Worm (Caenorhabditis elegans): ENCODE data around the gene cox-11.

cox-11 gene

ce11 chrIV:13268385-13268784 lies 24.3 kb downstream of the cox-11 start (continued):
- no peak for TF ChIP-seq F49E8.2 (tag; optimal IDR thresholded peaks at IDR 0.05; ENCODE audit: borderline replicate concordance)

- TF ChIP-seq nhr-237 (tag; optimal IDR thresholded peaks at IDR 0.05) (no peak), ceh-44 (GFP tag; IDR thresholded peaks at IDR 0.05) (no peak), ces-1 (GFP tag; optimal IDR thresholded peaks at IDR 0.05) (no peak), hlh-30 (tag; optimal IDR thresholded peaks at IDR 0.05; ENCODE audit: insufficient read depth) (no peak), lin-38 (GFP tag; IDR thresholded peaks at IDR 0.05) (peak; percentile 12; the same call in 1 of the 2 replicates), mep-1 (tag; optimal IDR thresholded peaks at IDR 0.05) (no peak), snpc-4 (tag; optimal IDR thresholded peaks at IDR 0.05) (no peak), egl-27 (tag; optimal IDR thresholded peaks at IDR 0.05) (no peak), zfp-2 (tag; optimal IDR thresholded peaks at IDR 0.05) (no peak), aly-2 (tag; optimal IDR thresholded peaks at IDR 0.05) (no peak), lsy-2 (tag; optimal IDR thresholded peaks at IDR 0.05) (peak in 1 of 2 experiments; percentile 53), rbr-2 (tag; optimal IDR thresholded peaks at IDR 0.05) (peak; percentile 53)
Observed at ce11 chrIV:13272494-13272893, 28.4 kb downstream of the cox-11 start, which contains the start of gene unc-26. TSS of gene unc-26 (minus strand) at chrIV:13272516.

ce11 chrIV:13282778-13283177 lies 38.7 kb downstream of the cox-11 start, which contains the start of gene cpsf-3:
TSS of gene cpsf-3 (minus strand) at chrIV:13282878.
- no peak for TF ChIP-seq mxl-2 (GFP tag; conservative IDR thresholded peaks at IDR 0.05)
- no peak for TF ChIP-seq dmd-8 (GFP tag; IDR thresholded peaks at IDR 0.05)
- TF ChIP-seq unc-62 (GFP tag; optimal IDR thresholded peaks at IDR 0.05 in 1 of 2): peak in 1 of 2 experiments; percentile 22
- no peak for TF ChIP-seq unc-62 (tag; optimal IDR thresholded peaks at IDR 0.05)
- no peak for TF ChIP-seq Y48G9A.11 (GFP tag; IDR thresholded peaks at IDR 0.05)

ce11 chrIV:13289321-13289720 lies 45.2 kb downstream of the cox-11 start, which contains the start of gene Y67H2A.10:
TSS of gene Y67H2A.10 (minus strand) at chrIV:13289504.
- TF ChIP-seq dmd-8 (GFP tag; IDR thresholded peaks at IDR 0.05) (no peak), R02D3.7 (tag; optimal IDR thresholded peaks at IDR 0.05) (no peak), aha-1 (tag) (peak; percentile 31), mep-1 (tag; optimal IDR thresholded peaks at IDR 0.05) (peak; percentile 11), vab-7 (GFP tag; IDR thresholded peaks at IDR 0.05) (no peak), fkh-10 (GFP tag; optimal IDR thresholded peaks at IDR 0.05) (no peak), T20F7.1 (GFP tag; optimal IDR thresholded peaks at IDR 0.05) (no peak), dpl-1 (GFP tag; optimal IDR thresholded peaks at IDR 0.05) (peak; percentile 44), mes-2 (tag; optimal IDR thresholded peaks at IDR 0.05; ENCODE audit: poor library complexity, severe bottlenecking) (peak; percentile 90), lsy-2 (tag; optimal IDR thresholded peaks at IDR 0.05) (peak in 1 of 2 experiments; percentile 45), hif-1 (tag; optimal IDR thresholded peaks at IDR 0.05) (peak in 1 of 2 experiments; percentile 64), dve-1 (tag; optimal IDR thresholded peaks at IDR 0.05; ENCODE audit: insufficient read depth) (peak; percentile 8), lin-38 (GFP tag; IDR thresholded peaks at IDR 0.05) (peak; percentile 37; the same call in 1 of the 2 replicates)

- no peak for TF ChIP-seq attf-4 (tag; optimal IDR thresholded peaks at IDR 0.05)
- no peak for TF ChIP-seq php-3 (GFP tag; IDR thresholded peaks at IDR 0.05)
- no peak for TF ChIP-seq unc-62 (GFP tag; optimal IDR thresholded peaks at IDR 0.05 in 1 of 2)
- no peak for TF ChIP-seq unc-62 (tag; optimal IDR thresholded peaks at IDR 0.05)
- 0 out of 2 replicates have a peak, but pooled peaks have one; percentile 7 for TF ChIP-seq snpc-1.2 (GFP tag; IDR thresholded peaks at IDR 0.05)
Observed at ce11 chrIV:13290239-13290638, 46.1 kb downstream of the cox-11 start.
